Worm (Caenorhabditis elegans): ENCODE data around the gene C05B5.16.

DNA sequence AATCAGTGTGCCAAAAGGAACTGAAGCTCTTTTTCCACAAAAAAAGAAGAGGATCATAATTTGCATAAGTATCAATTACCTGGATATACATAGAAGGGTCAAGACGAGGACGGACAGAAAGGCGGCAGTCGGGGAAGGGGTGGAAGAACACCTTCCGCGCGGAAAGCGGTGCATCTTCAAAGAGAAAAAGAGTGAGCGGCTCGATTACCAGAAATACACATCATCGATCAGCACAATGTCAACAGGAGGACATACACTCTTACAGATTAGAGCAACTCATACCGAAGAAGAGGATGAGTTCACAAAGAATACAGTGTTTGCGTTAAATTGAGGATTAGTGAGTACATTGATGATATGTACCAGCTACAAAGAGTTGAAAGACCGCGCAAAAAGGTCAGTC, 42.9 kb upstream of the C05B5.16 start:
- TF ChIP-seq W03F9.2 (tag; optimal IDR thresholded peaks at IDR 0.05) (no peak), dao-5 (tag; optimal IDR thresholded peaks at IDR 0.05) (no peak)

Measured in whole organism, L4/young adult.